Fruit fly (Drosophila melanogaster): ENCODE measurements around the gene CG1889.

- TF ChIP-seq CG1620 (GFP tag; optimal IDR thresholded peaks at IDR 0.05), result no peak
- no peak for TF ChIP-seq CG11617 (GFP tag; optimal IDR thresholded peaks at IDR 0.05)
- no peak for TF ChIP-seq Mnt (GFP tag; optimal IDR thresholded peaks at IDR 0.05)
- TF ChIP-seq kay (GFP tag; ENCODE audit: borderline replicate concordance), result no peak
- no peak for TF ChIP-seq toe (GFP tag; optimal IDR thresholded peaks at IDR 0.05)
- TF ChIP-seq cic (GFP tag; optimal IDR thresholded peaks at IDR 0.05), result no peak
- no peak for TF ChIP-seq CG12768 (GFP tag; optimal IDR thresholded peaks at IDR 0.05)
- no peak for TF ChIP-seq Clk (GFP tag; optimal IDR thresholded peaks at IDR 0.05)
- no peak for TF ChIP-seq Hr96 (GFP tag; optimal IDR thresholded peaks at IDR 0.05)
- no peak for TF ChIP-seq CG5204 (GFP tag; optimal IDR thresholded peaks at IDR 0.05)
- TF ChIP-seq tj (GFP tag; optimal IDR thresholded peaks at IDR 0.05), result no peak
- TF ChIP-seq pad (GFP tag; optimal IDR thresholded peaks at IDR 0.05), result no peak
- no peak for TF ChIP-seq CG14711 (tag; optimal IDR thresholded peaks at IDR 0.05)
- TF ChIP-seq CG7045 (GFP tag; optimal IDR thresholded peaks at IDR 0.05), result no peak
These were observed 24.2 kb downstream of the CG1889 start, which contains the start of gene CG32694 for dm6 chrX:9989154-9989787.

Data from whole organism, adult.